Worm (Caenorhabditis elegans): ENCODE results near the gene C35D6.3.

The C35D6.3 gene

ce11 chrIV:16381933-16382591 is 35.4 kb downstream of the C35D6.3 start, which contains the start of gene Y7A9D.1:
Gene Y7A9D.1 (minus strand): TSS chrIV:16382215.
- TF ChIP-seq hlh-1 (tag; optimal IDR thresholded peaks at IDR 0.05) (peak; percentile 89), ceh-83 (GFP tag; optimal IDR thresholded peaks at IDR 0.05) (peak; percentile 89), drap-1 (GFP tag; optimal IDR thresholded peaks at IDR 0.05) (peak; percentile 84), sptf-1 (tag; optimal IDR thresholded peaks at IDR 0.05) (peak; percentile 90), nhr-12 (tag; optimal IDR thresholded peaks at IDR 0.05) (no peak), sem-2 (GFP tag; optimal IDR thresholded peaks at IDR 0.05) (peak; percentile 61), M03D4.4 (tag; optimal IDR thresholded peaks at IDR 0.05) (peak; percentile 85), unc-120 (tag; optimal IDR thresholded peaks at IDR 0.05; ENCODE audit: poor library complexity, severe bottlenecking) (peak; percentile 73), nhr-76 (tag; optimal IDR thresholded peaks at IDR 0.05) (no peak), ztf-11 (tag; optimal IDR thresholded peaks at IDR 0.05) (peak; percentile 45), flh-1 (GFP tag; optimal IDR thresholded peaks at IDR 0.05) (peak; percentile 56), nhr-237 (tag; optimal IDR thresholded peaks at IDR 0.05) (no peak), unc-62 (GFP tag; optimal IDR thresholded peaks at IDR 0.05) (peak; percentile 24), lin-13 (tag; optimal IDR thresholded peaks at IDR 0.05) (peak; percentile 58), lsy-2 (tag; optimal IDR thresholded peaks at IDR 0.05) (peak; percentile 13), snpc-4 (tag; optimal IDR thresholded peaks at IDR 0.05) (no peak), cnd-1 (tag; optimal IDR thresholded peaks at IDR 0.05) (peak; percentile 77), mls-2 (tag; optimal IDR thresholded peaks at IDR 0.05) (peak; percentile 84), mep-1 (tag; optimal IDR thresholded peaks at IDR 0.05) (no peak), bed-3 (GFP tag; optimal IDR thresholded peaks at IDR 0.05) (peak; percentile 13), ham-2 (GFP tag; optimal IDR thresholded peaks at IDR 0.05) (peak; percentile 61), tbx-8 (GFP tag; optimal IDR thresholded peaks at IDR 0.05) (peak; percentile 75), lin-32 (GFP tag; optimal IDR thresholded peaks at IDR 0.05) (peak; percentile 93)

- TF ChIP-seq sptf-1 (tag; optimal IDR thresholded peaks at IDR 0.05): no peak
- TF ChIP-seq ceh-39 (tag; optimal IDR thresholded peaks at IDR 0.05): no peak
- no peak for TF ChIP-seq nhr-2 (tag; optimal IDR thresholded peaks at IDR 0.05)
- no peak for TF ChIP-seq nhr-12 (tag; optimal IDR thresholded peaks at IDR 0.05)
- TF ChIP-seq tbx-8 (GFP tag; optimal IDR thresholded peaks at IDR 0.05): no peak
- no peak for TF ChIP-seq mab-5 (tag; optimal IDR thresholded peaks at IDR 0.05)
- no peak for TF ChIP-seq cnd-1 (tag; optimal IDR thresholded peaks at IDR 0.05)
- no peak for TF ChIP-seq flh-1 (GFP tag; optimal IDR thresholded peaks at IDR 0.05)
- TF ChIP-seq unc-120 (tag; optimal IDR thresholded peaks at IDR 0.05; ENCODE audit: poor library complexity, severe bottlenecking): no peak
Measured at ce11 chrIV:16384665-16385064, 38.1 kb downstream of the C35D6.3 start.

ce11 chrIV:16388136-16388635 is 41.6 kb downstream of the C35D6.3 start:
- TF ChIP-seq sem-2 (GFP tag; optimal IDR thresholded peaks at IDR 0.05): peak; percentile 37
- TF ChIP-seq bed-3 (GFP tag; optimal IDR thresholded peaks at IDR 0.05): no peak
- no peak for TF ChIP-seq tbx-8 (GFP tag; optimal IDR thresholded peaks at IDR 0.05)
- no peak for TF ChIP-seq mep-1 (tag; optimal IDR thresholded peaks at IDR 0.05)
- peak; percentile 17 for TF ChIP-seq unc-120 (tag; optimal IDR thresholded peaks at IDR 0.05; ENCODE audit: poor library complexity, severe bottlenecking)
- peak; percentile 70 for TF ChIP-seq M03D4.4 (tag; optimal IDR thresholded peaks at IDR 0.05)
- TF ChIP-seq drap-1 (GFP tag; optimal IDR thresholded peaks at IDR 0.05): peak; percentile 47
- TF ChIP-seq lin-32 (GFP tag; optimal IDR thresholded peaks at IDR 0.05): peak; percentile 93
- peak; percentile 20 for TF ChIP-seq mls-2 (tag; optimal IDR thresholded peaks at IDR 0.05)
- peak; percentile 70 for TF ChIP-seq sptf-1 (tag; optimal IDR thresholded peaks at IDR 0.05)
- TF ChIP-seq nhr-2 (tag; optimal IDR thresholded peaks at IDR 0.05): no peak
- TF ChIP-seq mab-5 (tag; optimal IDR thresholded peaks at IDR 0.05): no peak
- peak; percentile 35 for TF ChIP-seq flh-1 (GFP tag; optimal IDR thresholded peaks at IDR 0.05)
- TF ChIP-seq nhr-12 (tag; optimal IDR thresholded peaks at IDR 0.05): no peak
- TF ChIP-seq cnd-1 (tag; optimal IDR thresholded peaks at IDR 0.05): peak; percentile 53
- no peak for TF ChIP-seq blmp-1 (tag; optimal IDR thresholded peaks at IDR 0.05)
- peak; percentile 50 for TF ChIP-seq ceh-43 (GFP tag; optimal IDR thresholded peaks at IDR 0.05)
- peak; percentile 21 for TF ChIP-seq ham-2 (GFP tag; optimal IDR thresholded peaks at IDR 0.05)
- TF ChIP-seq hlh-1 (tag; optimal IDR thresholded peaks at IDR 0.05): peak; percentile 14
- no peak for TF ChIP-seq pha-4 (tag; optimal IDR thresholded peaks at IDR 0.05)
- TF ChIP-seq lsy-2 (tag; optimal IDR thresholded peaks at IDR 0.05): no peak

- TF ChIP-seq nhr-2 (tag; optimal IDR thresholded peaks at IDR 0.05) (peak; percentile 75), sptf-1 (tag; optimal IDR thresholded peaks at IDR 0.05) (peak; percentile 67), cnd-1 (tag; optimal IDR thresholded peaks at IDR 0.05) (peak; percentile 43), mls-2 (tag; optimal IDR thresholded peaks at IDR 0.05) (peak; percentile 35), blmp-1 (tag; optimal IDR thresholded peaks at IDR 0.05) (no peak), drap-1 (GFP tag; optimal IDR thresholded peaks at IDR 0.05) (peak; percentile 44), zip-8 (tag; optimal IDR thresholded peaks at IDR 0.05) (peak; percentile 97), ztf-11 (tag; optimal IDR thresholded peaks at IDR 0.05) (no peak), unc-120 (tag; optimal IDR thresholded peaks at IDR 0.05; ENCODE audit: poor library complexity, severe bottlenecking) (peak; percentile 15), lin-13 (tag; optimal IDR thresholded peaks at IDR 0.05) (no peak), sem-2 (GFP tag; optimal IDR thresholded peaks at IDR 0.05) (peak; percentile 66), M03D4.4 (tag; optimal IDR thresholded peaks at IDR 0.05) (peak; percentile 25)
Measured at ce11 chrIV:16388856-16389461, 42.3 kb downstream of the C35D6.3 start.

All from whole organism, mixed stage, embryonic.